Worm (Caenorhabditis elegans) whole organism, L2 larva: ENCODE results near the gene T21C9.6.

Experiments
- C34F6.9 ChIP-seq: fragments of 150-350 bp; optimal IDR thresholded peaks from 2 replicates; lab custom pipeline; 2014; ENCODE audit warnings: missing biosample characterization, missing genetic modification characterization
- F13H6.1 ChIP-seq: sonication (generic microtip); optimal IDR thresholded peaks from 2 replicates; lab custom pipeline; 2016; ENCODE audit warnings: missing genetic modification characterization, missing compliant biosample characterization
- R02D3.7 ChIP-seq: fragments of 150-350 bp; optimal IDR thresholded peaks from 2 replicates; lab custom pipeline; 2014; ENCODE audit warnings: missing biosample characterization, missing genetic modification characterization
- Y55F3AM.14 ChIP-seq: fragments of 200-800 bp; sonication (Bioruptor generic); optimal IDR thresholded peaks from 2 replicates; lab custom pipeline; 2018; ENCODE audit warnings: mild to moderate bottlenecking, missing genetic modification characterization, missing compliant biosample characterization
- ZK546.5 ChIP-seq: sonication (generic microtip); optimal IDR thresholded peaks from 2 replicates; lab custom pipeline; 2017; ENCODE audit warnings: missing biosample characterization, missing genetic modification characterization
- alr-1 ChIP-seq: fragments of 150-350 bp; optimal IDR thresholded peaks from 2 replicates; lab custom pipeline; 2014; ENCODE audit warnings: missing biosample characterization, missing genetic modification characterization
- aly-2 ChIP-seq: fragments of 150-350 bp; optimal IDR thresholded peaks from 2 replicates; lab custom pipeline; 2014; ENCODE audit warnings: missing biosample characterization, missing genetic modification characterization
- ama-1 ChIP-seq: fragments of 150-350 bp; optimal IDR thresholded peaks from 2 replicates; lab custom pipeline; 2018; ENCODE audit warnings: inconsistent platforms
- blmp-1 ChIP-seq: sonication (generic microtip); optimal IDR thresholded peaks from 2 replicates; lab custom pipeline; 2017; ENCODE audit warnings: missing genetic modification characterization, mild to moderate bottlenecking, missing compliant biosample characterization, antibody characterized with exemption, moderate library complexity; ENCODE audit not compliant: insufficient read depth
- ceh-16 ChIP-seq: fragments of 150-350 bp; optimal IDR thresholded peaks from 2 replicates; lab custom pipeline; 2014; ENCODE audit warnings: missing biosample characterization, missing genetic modification characterization
- ceh-82 ChIP-seq: fragments of 150-350 bp; optimal IDR thresholded peaks from 2 replicates; lab custom pipeline; 2014; ENCODE audit warnings: missing biosample characterization, missing genetic modification characterization
- crh-2 ChIP-seq: sonication (generic microtip); optimal IDR thresholded peaks from 2 replicates; lab custom pipeline; 2017; ENCODE audit warnings: missing biosample characterization, missing genetic modification characterization
- dmd-4 ChIP-seq: sonication (generic microtip); optimal IDR thresholded peaks from 2 replicates; lab custom pipeline; 2017; ENCODE audit warnings: missing biosample characterization, missing genetic modification characterization
- egl-27 ChIP-seq: sonication (generic microtip); optimal IDR thresholded peaks from 3 replicates; lab custom pipeline; 2017; ENCODE audit warnings: missing biosample characterization, missing genetic modification reagents, missing genetic modification characterization
- elt-1 ChIP-seq: fragments of 150-350 bp; optimal IDR thresholded peaks from 2 replicates; lab custom pipeline; 2014; ENCODE audit warnings: missing biosample characterization, missing genetic modification characterization
- elt-3 ChIP-seq: sonication (generic microtip); optimal IDR thresholded peaks from 2 replicates; lab custom pipeline; 2017; ENCODE audit warnings: missing biosample characterization, missing genetic modification characterization
- fos-1 ChIP-seq: fragments of 150-350 bp; optimal IDR thresholded peaks from 2 replicates; lab custom pipeline; 2014; ENCODE audit warnings: missing biosample characterization, missing genetic modification characterization
- gmeb-1 ChIP-seq: fragments of 150-350 bp; optimal IDR thresholded peaks from 2 replicates; lab custom pipeline; 2014; ENCODE audit warnings: missing biosample characterization, missing genetic modification characterization
- lin-11 ChIP-seq: fragments of 150-350 bp; sonication (generic microtip); optimal IDR thresholded peaks from 2 replicates; lab custom pipeline; 2014; ENCODE audit warnings: missing biosample characterization, missing genetic modification characterization, inconsistent platforms, mixed read lengths
- lin-13 ChIP-seq: fragments of 150-350 bp; optimal IDR thresholded peaks from 2 replicates; lab custom pipeline; 2014; ENCODE audit warnings: missing biosample characterization, missing genetic modification reagents, missing genetic modification characterization
- lin-39 ChIP-seq: fragments of 150-350 bp; optimal IDR thresholded peaks from 2 replicates; lab custom pipeline; 2014; ENCODE audit warnings: missing biosample characterization, missing genetic modification reagents, missing genetic modification characterization
- lsy-2 ChIP-seq, 2 experiments: fragments of 150-350 bp in 1 of 2; sonication (generic microtip) in 1 of 2; optimal IDR thresholded peaks; 2 replicates each; lab custom pipeline; 2014 to 2017; ENCODE audit warnings: missing biosample characterization in 2 of 2, missing genetic modification characterization in 2 of 2
- mab-5 ChIP-seq: fragments of 150-350 bp; optimal IDR thresholded peaks from 2 replicates; lab custom pipeline; 2014; ENCODE audit warnings: missing biosample characterization, missing genetic modification characterization
- mbf-1 ChIP-seq: sonication (generic microtip); optimal IDR thresholded peaks from 2 replicates; lab custom pipeline; 2017; ENCODE audit warnings: missing biosample characterization, missing genetic modification characterization
- mdl-1 ChIP-seq, 2 experiments: fragments of 150-350 bp in 1 of 2; sonication (generic microtip) in 1 of 2; optimal IDR thresholded peaks; 2 replicates each; lab custom pipeline; 2017; ENCODE audit warnings: missing biosample characterization in 2 of 2, missing genetic modification characterization in 2 of 2
- nhr-10 ChIP-seq: sonication (generic microtip); optimal IDR thresholded peaks from 2 replicates; lab custom pipeline; 2017; ENCODE audit warnings: missing biosample characterization, missing genetic modification characterization
- nhr-11 ChIP-seq: fragments of 150-350 bp; optimal IDR thresholded peaks from 2 replicates; lab custom pipeline; 2014; ENCODE audit warnings: missing biosample characterization, missing genetic modification characterization
- nhr-12 ChIP-seq: fragments of 150-350 bp; optimal IDR thresholded peaks from 2 replicates; lab custom pipeline; 2014; ENCODE audit warnings: missing biosample characterization, missing genetic modification characterization
- nhr-129 ChIP-seq: fragments of 150-350 bp; optimal IDR thresholded peaks from 2 replicates; lab custom pipeline; 2014; ENCODE audit warnings: missing biosample characterization, missing genetic modification characterization
- nhr-21 ChIP-seq: fragments of 150-350 bp; optimal IDR thresholded peaks from 2 replicates; lab custom pipeline; 2014; ENCODE audit warnings: missing biosample characterization, missing genetic modification characterization
- nhr-23 ChIP-seq: fragments of 150-350 bp; optimal IDR thresholded peaks from 2 replicates; lab custom pipeline; 2014; ENCODE audit warnings: missing biosample characterization, missing genetic modification reagents, missing genetic modification characterization
- nhr-237 ChIP-seq: fragments of 150-350 bp; optimal IDR thresholded peaks from 2 replicates; lab custom pipeline; 2014; ENCODE audit warnings: missing biosample characterization, missing genetic modification characterization
- nhr-25 ChIP-seq: fragments of 150-350 bp; sonication (generic microtip); optimal IDR thresholded peaks from 3 replicates; lab custom pipeline; 2014; ENCODE audit warnings: missing biosample characterization, missing genetic modification characterization
- nhr-6 ChIP-seq: fragments of 150-350 bp; optimal IDR thresholded peaks from 2 replicates; lab custom pipeline; 2014; ENCODE audit warnings: missing biosample characterization, missing genetic modification characterization
- nhr-77 ChIP-seq: fragments of 150-350 bp; optimal IDR thresholded peaks from 2 replicates; lab custom pipeline; 2014; ENCODE audit warnings: missing biosample characterization, missing genetic modification characterization
- peb-1 ChIP-seq: fragments of 150-350 bp; optimal IDR thresholded peaks from 2 replicates; lab custom pipeline; 2014; ENCODE audit warnings: missing biosample characterization, missing genetic modification characterization
- sem-4 ChIP-seq: fragments of 150-350 bp; optimal IDR thresholded peaks from 2 replicates; lab custom pipeline; 2014; ENCODE audit warnings: missing biosample characterization, missing genetic modification reagents, missing genetic modification characterization
- skn-1 ChIP-seq: sonication (generic microtip); optimal IDR thresholded peaks from 2 replicates; lab custom pipeline; 2017; ENCODE audit warnings: missing biosample characterization, missing genetic modification characterization
- sma-3 ChIP-seq: sonication (generic microtip); optimal IDR thresholded peaks from 2 replicates; lab custom pipeline; 2016; ENCODE audit warnings: missing genetic modification reagents, missing genetic modification characterization, missing compliant biosample characterization
- sma-9 ChIP-seq, 2 experiments: fragments of 150-350 bp in 1 of 2; sonication (generic microtip) in 1 of 2; optimal IDR thresholded peaks; 2 replicates each; lab custom pipeline; 2014 to 2016; ENCODE audit warnings: missing genetic modification characterization in 2 of 2, mild to moderate bottlenecking in 1 of 2, missing biosample characterization in 1 of 2, missing compliant biosample characterization in 1 of 2, missing genetic modification reagents in 1 of 2, moderate library complexity in 1 of 2
- snpc-4 ChIP-seq: fragments of 150-350 bp; optimal IDR thresholded peaks from 2 replicates; lab custom pipeline; 2014; ENCODE audit warnings: missing biosample characterization, missing genetic modification characterization
- unc-39 ChIP-seq: fragments of 150-350 bp; optimal IDR thresholded peaks from 2 replicates; lab custom pipeline; 2014; ENCODE audit warnings: missing biosample characterization, missing genetic modification characterization
- unc-55 ChIP-seq: fragments of 150-350 bp; sonication (generic microtip); optimal IDR thresholded peaks from 3 replicates; lab custom pipeline; 2014; ENCODE audit warnings: missing biosample characterization, missing genetic modification reagents, missing genetic modification characterization
- unc-62 ChIP-seq: fragments of 150-350 bp; optimal IDR thresholded peaks from 2 replicates; lab custom pipeline; 2014; ENCODE audit warnings: missing biosample characterization, missing genetic modification reagents, missing genetic modification characterization
- zag-1 ChIP-seq: fragments of 150-350 bp; optimal IDR thresholded peaks from 2 replicates; lab custom pipeline; 2014; ENCODE audit warnings: missing biosample characterization, missing genetic modification characterization
- ztf-1 ChIP-seq: fragments of 200-800 bp; sonication (Bioruptor generic); conservative IDR thresholded peaks from 2 replicates; pipeline ENCODE4 v1.3.6; 2022; ENCODE audit warnings: missing genetic modification characterization, missing compliant biosample characterization
- ztf-11 ChIP-seq: sonication (generic microtip); optimal IDR thresholded peaks from 2 replicates; lab custom pipeline; 2017; ENCODE audit warnings: missing biosample characterization, missing genetic modification characterization
- ztf-4 ChIP-seq: fragments of 150-350 bp; optimal IDR thresholded peaks from 2 replicates; lab custom pipeline; 2014; ENCODE audit warnings: missing biosample characterization, missing genetic modification characterization

Gene T21C9.6

DNA sequence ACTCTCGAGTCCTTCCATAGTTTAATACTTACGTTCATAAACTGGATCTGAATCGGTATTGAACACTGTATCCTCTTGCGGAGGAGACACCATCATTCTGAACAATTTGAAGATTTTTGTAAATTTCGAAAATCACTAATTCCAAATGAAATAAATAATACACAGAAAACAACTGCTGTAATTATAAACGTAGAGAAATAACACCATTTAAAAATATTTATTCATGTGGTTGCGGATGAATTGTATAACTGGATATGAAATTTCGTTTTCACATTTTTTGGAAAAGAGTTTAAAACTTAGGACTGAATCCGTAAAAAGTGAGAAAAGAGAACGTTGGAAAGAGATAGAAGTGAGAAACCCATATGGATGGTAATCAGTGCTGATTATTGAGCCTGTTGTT, 3.5 kb upstream of the T21C9.6 start, which contains the start of gene mics-1:
mics-1 (minus strand) TSS at position 101 of the 400 bp plus-strand sequence.
- TF ChIP-seq Y55F3AM.14 (GFP tag; lab: Kevin White, UChicago): no peak
- TF ChIP-seq mbf-1 (tag; lab: Kevin White, UChicago): no peak
- TF ChIP-seq ama-1: no peak
- no peak for TF ChIP-seq lin-39 (tag; lab: Kevin White, UChicago)
- no peak for TF ChIP-seq lin-11 (tag; lab: Kevin White, UChicago)
- TF ChIP-seq snpc-4 (tag; lab: Kevin White, UChicago): no peak
- TF ChIP-seq nhr-237 (tag; lab: Kevin White, UChicago): no peak
- no peak for TF ChIP-seq alr-1 (tag; lab: Kevin White, UChicago)
- no peak for TF ChIP-seq C34F6.9
- TF ChIP-seq ceh-16 (tag; lab: Kevin White, UChicago): no peak
- TF ChIP-seq nhr-23: no peak
- no peak for TF ChIP-seq unc-39
- TF ChIP-seq dmd-4 (tag; lab: Kevin White, UChicago): no peak
- TF ChIP-seq fos-1 (tag; lab: Kevin White, UChicago): no peak
- TF ChIP-seq R02D3.7 (tag; lab: Kevin White, UChicago): no peak
- TF ChIP-seq crh-2 (tag; lab: Kevin White, UChicago): no peak
- no peak for TF ChIP-seq ztf-4 (tag; lab: Kevin White, UChicago)

DNA sequence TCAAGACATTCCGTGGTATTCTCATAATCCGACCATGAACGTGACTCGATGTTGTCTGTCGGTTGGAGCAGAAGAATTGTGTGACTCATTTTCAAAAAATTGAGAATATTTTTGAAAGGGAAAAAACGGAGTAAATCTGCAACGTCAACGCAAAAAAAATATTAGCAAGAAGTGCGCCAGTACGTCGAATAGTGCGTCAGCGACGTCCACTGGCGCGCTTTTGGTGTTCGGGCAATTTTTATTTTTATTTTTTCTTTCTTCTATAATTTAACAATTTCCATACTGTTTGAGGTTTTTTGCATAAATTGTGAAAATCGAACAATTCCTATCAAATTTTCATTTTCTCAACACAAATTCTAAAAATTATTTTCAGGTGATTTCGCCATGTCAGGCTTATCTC, 2.7 kb upstream of the T21C9.6 start, which contains the start of the genes erh-1 and lpd-9:
erh-1 (minus strand) TSS at position 204 of the 400 bp plus-strand sequence.
lpd-9 (plus strand) TSS at position 368 of the 400 bp plus-strand sequence.
- TF ChIP-seq crh-2 (tag; lab: Kevin White, UChicago) (peak; percentile 59), nhr-237 (tag; lab: Kevin White, UChicago) (no peak), skn-1 (tag; lab: Kevin White, UChicago) (no peak), R02D3.7 (tag; lab: Kevin White, UChicago) (peak; percentile 2), lsy-2 (tag; optimal IDR thresholded peaks at IDR 0.05; lab: Kevin White, UChicago) (peak; percentile 81 to 86), ceh-16 (tag; lab: Kevin White, UChicago) (no peak), alr-1 (tag; lab: Kevin White, UChicago) (no peak), dmd-4 (tag; lab: Kevin White, UChicago) (no peak), ztf-4 (tag; lab: Kevin White, UChicago) (no peak), sem-4 (tag; lab: Kevin White, UChicago) (peak; percentile 25), ZK546.5 (tag; lab: Kevin White, UChicago) (no peak), fos-1 (tag; lab: Kevin White, UChicago) (peak; percentile 29), lin-39 (tag; lab: Kevin White, UChicago) (no peak), peb-1 (tag; lab: Kevin White, UChicago) (no peak), ztf-11 (tag; lab: Kevin White, UChicago) (no peak), nhr-129 (tag; lab: Kevin White, UChicago) (peak; percentile 51), ztf-1 (GFP tag; lab: Robert Waterston, UW) (no peak), mbf-1 (tag; lab: Kevin White, UChicago) (no peak), unc-62 (GFP tag; lab: Kevin White, UChicago) (no peak), aly-2 (tag; lab: Kevin White, UChicago) (no peak), C34F6.9 (peak; percentile 90), unc-39 (no peak), lin-11 (tag; lab: Kevin White, UChicago) (peak; percentile 56), lin-13 (GFP tag; lab: Kevin White, UChicago) (peak; percentile 50), ama-1 (no peak), sma-9 (GFP tag; optimal IDR thresholded peaks at IDR 0.05; lab: Kevin White, UChicago) (peak; percentile 85), sma-9 (tag; optimal IDR thresholded peaks at IDR 0.05; lab: Kevin White, UChicago) (no peak), nhr-10 (tag; lab: Kevin White, UChicago) (peak; percentile 25), elt-1 (no peak), nhr-11 (no peak), ceh-82 (tag; lab: Kevin White, UChicago) (no peak), nhr-77 (tag; lab: Kevin White, UChicago) (no peak), elt-3 (tag; lab: Kevin White, UChicago) (no peak), nhr-23 (no peak), nhr-6 (tag; lab: Kevin White, UChicago) (no peak), gmeb-1 (tag; lab: Kevin White, UChicago) (peak; percentile 85), nhr-25 (tag; lab: Kevin White, UChicago) (no peak), snpc-4 (tag; lab: Kevin White, UChicago) (peak; percentile 49), blmp-1 (tag; lab: Kevin White, UChicago) (peak; percentile 17), F13H6.1 (tag; lab: Kevin White, UChicago) (peak; percentile 79), mdl-1 (tag; optimal IDR thresholded peaks at IDR 0.05; lab: Kevin White, UChicago) (no peak), nhr-12 (no peak), Y55F3AM.14 (GFP tag; lab: Kevin White, UChicago) (no peak), zag-1 (tag; lab: Kevin White, UChicago) (no peak), sma-3 (GFP tag; lab: Kevin White, UChicago) (peak; percentile 65), nhr-21 (tag; lab: Kevin White, UChicago) (peak; percentile 61), mab-5 (tag; lab: Kevin White, UChicago) (peak; percentile 72), unc-55 (peak; percentile 89), egl-27 (tag; lab: Kevin White, UChicago) (peak; percentile 79)
